Fruit fly (Drosophila melanogaster) S2 (cell line): ENCODE data around the gene Mco1.

Experiments
- CG8478 ChIP-seq: fragments of >200 bp; optimal IDR thresholded peaks from 2 replicates; lab custom pipeline; 2018
- CTCF ChIP-seq, 2 experiments: fragments of >200 bp; optimal IDR thresholded peaks; 2 replicates each; lab custom pipeline; 2018

dm6 chr2L:9397888-9398287 is 18.5 kb upstream of the Mco1 start, which contains the start of gene CG4438:
- TF ChIP-seq CG8478 (lab: Kevin White, UChicago) = no peak
- no peak for TF ChIP-seq CTCF (optimal IDR thresholded peaks at IDR 0.05; lab: Kevin White, UChicago)
